Worm (Caenorhabditis elegans): Measurements from ENCODE around the gene Y39E4B.13.
A peak's percentile ranks its signal among the peaks of the same experiment; 100 is the strongest.

Gene Y39E4B.13

DNA sequence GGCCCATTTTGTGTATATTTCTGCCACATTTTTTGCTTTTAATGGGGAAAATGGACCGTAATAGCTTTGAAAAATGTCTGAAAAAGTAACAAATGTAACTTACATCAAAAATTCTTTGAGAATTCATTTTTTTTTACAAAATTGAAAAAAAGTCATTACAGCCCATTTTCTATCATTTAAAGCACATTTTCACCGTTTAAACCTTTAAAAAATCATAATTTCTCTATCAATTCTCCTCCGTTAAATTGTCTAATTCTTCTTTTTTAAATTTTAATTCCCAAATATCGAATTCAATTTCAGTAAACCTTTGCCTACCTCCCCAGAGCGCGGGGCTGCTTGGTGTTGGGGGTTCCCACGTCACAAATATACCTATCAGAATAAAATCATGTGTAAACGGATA is 16.4 kb downstream of the Y39E4B.13 start, which contains the start of gene dhhc-8:
TSS of gene dhhc-8 (plus strand) at position 301 of the 400 bp plus-strand sequence.
- no peak for TF ChIP-seq mcd-1 (GFP tag; IDR thresholded peaks at IDR 0.05)
- no peak for TF ChIP-seq F10E7.11 (tag; optimal IDR thresholded peaks at IDR 0.05)
- no peak for TF ChIP-seq lir-1 (GFP tag; conservative IDR thresholded peaks at IDR 0.05)
- no peak for TF ChIP-seq zim-3 (tag; optimal IDR thresholded peaks at IDR 0.05)
- TF ChIP-seq hlh-12 (tag; optimal IDR thresholded peaks at IDR 0.05) = no peak
- no peak for TF ChIP-seq pbrm-1 (GFP tag; IDR thresholded peaks at IDR 0.05)
- TF ChIP-seq ceh-100 (GFP tag; IDR thresholded peaks at IDR 0.05) = no peak
- TF ChIP-seq rec-8 (tag; optimal IDR thresholded peaks at IDR 0.05) = no peak
- no peak for TF ChIP-seq ceh-79 (tag; optimal IDR thresholded peaks at IDR 0.05)
- TF ChIP-seq ztf-26 (tag; optimal IDR thresholded peaks at IDR 0.05) = no peak
- TF ChIP-seq dpff-1 (tag; optimal IDR thresholded peaks at IDR 0.05) = no peak
- TF ChIP-seq F57A8.1 (GFP tag; optimal IDR thresholded peaks at IDR 0.05) = no peak
- TF ChIP-seq Y56A3A.18 (GFP tag; IDR thresholded peaks at IDR 0.05) = no peak
- no peak for TF ChIP-seq mes-4 (tag; optimal IDR thresholded peaks at IDR 0.05)
- TF ChIP-seq akir-1 (GFP tag; optimal IDR thresholded peaks at IDR 0.05) = no peak
- no peak for TF ChIP-seq attf-6 (GFP tag; IDR thresholded peaks at IDR 0.05)

ce11 chrIII:13118460-13118859 is 27.5 kb downstream of the Y39E4B.13 start:
- TF ChIP-seq D2030.7 (GFP tag; IDR thresholded peaks at IDR 0.05) (no peak), B0261.1 (tag; optimal IDR thresholded peaks at IDR 0.05) (no peak), lir-1 (GFP tag; conservative IDR thresholded peaks at IDR 0.05) (no peak)

DNA sequence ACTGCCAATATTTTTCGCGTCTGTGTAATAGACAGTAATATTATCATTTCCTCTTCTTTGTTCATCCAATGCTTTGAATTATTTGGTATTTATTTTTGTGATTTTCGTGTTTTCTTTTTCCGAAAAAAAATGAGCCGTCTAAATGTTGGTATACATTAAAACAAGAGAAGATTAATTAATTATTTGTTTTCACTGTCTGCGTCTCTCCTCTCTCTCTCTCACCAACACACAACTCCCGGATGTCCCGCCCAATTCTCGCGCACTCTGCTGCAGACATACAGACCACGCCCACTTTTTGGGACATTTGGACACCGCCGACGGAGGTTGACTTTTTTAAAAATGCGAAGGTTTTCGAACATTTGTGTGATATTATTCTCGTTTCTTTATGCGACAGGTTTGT is 28.6 kb downstream of the Y39E4B.13 start, which contains the start of gene zig-8:
TSS of gene zig-8 (plus strand) at position 301 of the 400 bp plus-strand sequence.
- no peak for TF ChIP-seq hrde-1 (tag; optimal IDR thresholded peaks at IDR 0.05; ENCODE audit: borderline replicate concordance)
- no peak for TF ChIP-seq Y53F4B.3 (GFP tag; IDR thresholded peaks at IDR 0.05)
- TF ChIP-seq mes-4 (tag; optimal IDR thresholded peaks at IDR 0.05) = no peak
- TF ChIP-seq lin-35 (GFP tag; optimal IDR thresholded peaks at IDR 0.05) = peak in 1 of 3 experiments; percentile 7
- no peak for TF ChIP-seq nhr-120 (GFP tag; IDR thresholded peaks at IDR 0.05)

- no peak for TF ChIP-seq nfyb-1 (GFP tag; IDR thresholded peaks at IDR 0.05)
- 0 out of 2 replicates have a peak, but pooled peaks have one; percentile 37 for TF ChIP-seq zfh-2 (GFP tag; conservative IDR thresholded peaks at IDR 0.05)
Measured at ce11 chrIII:13123440-13123839, 32.5 kb downstream of the Y39E4B.13 start.

- no peak for TF ChIP-seq snpc-4 (GFP tag; optimal IDR thresholded peaks at IDR 0.05)
- TF ChIP-seq snpc-4 (tag; optimal IDR thresholded peaks at IDR 0.05) = no peak
Measured at ce11 chrIII:13127157-13127556, 36.2 kb downstream of the Y39E4B.13 start.

DNA sequence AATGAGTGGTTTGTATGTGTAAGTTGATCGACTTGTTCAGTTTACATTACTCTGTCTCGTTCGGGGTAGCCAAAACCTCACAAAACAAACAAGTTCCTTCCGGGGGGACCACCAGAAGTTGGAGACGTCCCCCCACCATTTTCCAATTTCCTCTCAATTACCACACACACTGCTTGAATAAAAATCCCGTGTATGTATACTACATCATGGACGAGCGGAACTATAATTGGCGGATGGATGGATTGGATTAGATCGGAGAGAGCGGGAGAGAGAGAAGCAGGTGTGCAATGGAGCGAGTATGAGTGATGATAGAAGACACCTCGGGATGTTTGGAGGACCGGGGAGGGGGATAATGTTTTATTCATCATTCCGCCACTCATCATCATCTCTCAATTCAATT is 40.3 kb downstream of the Y39E4B.13 start:
- TF ChIP-seq rec-8 (tag; optimal IDR thresholded peaks at IDR 0.05) (no peak), ztf-28 (GFP tag; IDR thresholded peaks at IDR 0.05) (0 out of 2 replicates have a peak, but pooled peaks have one; percentile 34), repo-1 (tag; optimal IDR thresholded peaks at IDR 0.05) (no peak)

DNA sequence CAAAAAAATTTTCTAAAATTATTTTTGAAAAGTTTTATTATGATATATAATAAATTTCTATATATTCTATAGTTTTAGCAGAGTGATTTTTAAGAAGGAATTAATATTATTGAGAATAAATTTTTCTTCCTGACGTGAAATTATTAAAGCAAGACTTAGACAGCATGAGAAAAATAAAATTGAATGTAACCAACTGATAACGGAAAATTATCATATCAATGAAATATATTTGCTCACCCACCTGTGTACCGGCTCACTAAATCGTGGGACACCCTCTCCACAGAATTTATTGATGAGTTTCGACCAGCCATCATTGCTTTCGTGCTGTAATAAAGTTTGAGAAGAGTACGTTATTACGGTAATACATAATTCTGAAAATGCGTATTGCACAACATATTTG is 48.4 kb downstream of the Y39E4B.13 start, which contains the start of gene bre-2:
TSS of gene bre-2 (minus strand) at position 326 of the 400 bp plus-strand sequence.
- no peak for TF ChIP-seq ztf-22 (GFP tag; optimal IDR thresholded peaks at IDR 0.05)
- no peak for TF ChIP-seq snpc-1.3 (tag; optimal IDR thresholded peaks at IDR 0.05; ENCODE audit: insufficient read depth)
- TF ChIP-seq T26A5.8 (tag; optimal IDR thresholded peaks at IDR 0.05) = no peak

Data from whole organism, young adult.